Fruit fly (Drosophila melanogaster) Kc167 (cell line): ENCODE data around the gene CG34282.

Source experiments
- Myc ChIP-seq: fragments of >200 bp; optimal IDR thresholded peaks from 2 replicates; lab custom pipeline; 2017; ENCODE audit warnings: missing external identifiers
- Sin3A ChIP-seq: fragments of >200 bp; optimal IDR thresholded peaks from 2 replicates; lab custom pipeline; 2018; ENCODE audit warnings: missing external identifiers
- h ChIP-seq: fragments of >200 bp; optimal IDR thresholded peaks from 3 replicates; lab custom pipeline; 2018; ENCODE audit warnings: missing external identifiers
- insv ChIP-seq: fragments of >200 bp; optimal IDR thresholded peaks from 3 replicates; lab custom pipeline; 2018; ENCODE audit warnings: missing external identifiers
- psq ChIP-seq: fragments of >200 bp; optimal IDR thresholded peaks from 2 replicates; lab custom pipeline; 2017; ENCODE audit warnings: missing external identifiers
- ttk ChIP-seq: sonication (Bioruptor generic); optimal IDR thresholded peaks from 2 replicates; lab custom pipeline; 2017; ENCODE audit warnings: missing external identifiers

Gene CG34282

DNA sequence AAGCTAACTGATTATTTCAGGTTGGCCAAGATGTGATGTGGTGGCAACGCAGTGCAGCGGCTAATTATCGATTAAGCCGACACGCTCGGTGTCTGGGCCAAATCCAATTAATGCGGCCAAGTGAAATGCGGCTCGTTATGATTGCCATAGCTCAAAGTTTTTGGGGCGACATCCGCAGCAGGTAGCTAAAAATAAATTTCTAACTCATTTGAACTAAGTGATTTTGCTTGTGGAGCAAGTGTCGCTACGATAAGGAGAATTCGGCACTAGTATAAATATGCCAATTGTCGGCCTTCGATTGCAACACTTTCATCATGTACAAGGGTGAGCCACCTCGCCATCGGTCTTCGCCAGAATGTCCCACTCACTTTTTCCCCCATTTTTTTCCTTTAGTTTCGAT, at the start of gene CG34282:
Gene CG34282, plus strand, starts transcription at position 301 of the 400 bp plus-strand sequence.
- TF ChIP-seq Sin3A (lab: Kevin White, UChicago) (no peak), ttk (no peak), h (no peak), insv (lab: Kevin White, UChicago) (no peak), Myc (lab: Kevin White, UChicago) (no peak), psq (lab: Kevin White, UChicago) (no peak)

DNA sequence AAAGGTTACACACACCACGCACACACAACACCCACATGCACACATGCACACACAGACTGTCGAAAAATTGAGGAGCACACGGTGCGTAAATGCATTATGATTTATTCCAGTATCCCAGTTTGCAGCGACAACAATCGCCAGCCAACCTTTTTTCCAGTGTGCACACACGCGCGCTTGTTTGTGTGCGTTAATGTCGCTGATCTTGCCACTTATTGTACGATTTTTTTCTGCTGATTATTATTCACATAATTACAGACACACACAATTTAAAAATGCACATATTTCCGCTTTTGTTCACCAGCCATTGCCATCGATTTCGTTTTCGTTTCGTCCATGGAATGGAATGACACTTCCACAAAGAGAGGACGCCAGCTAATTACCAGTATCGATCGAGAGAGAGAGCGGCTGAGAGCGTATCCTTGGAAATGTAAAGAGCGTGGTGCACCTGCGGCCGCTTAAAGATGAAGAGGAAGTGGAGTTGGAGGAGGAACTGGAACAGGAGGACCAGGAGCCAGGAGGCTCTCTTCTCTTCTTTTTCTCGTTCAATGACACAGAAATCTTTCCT, 36.6 kb upstream of the CG34282 start:
- no peak for TF ChIP-seq ttk
- no peak for TF ChIP-seq h
- no peak for TF ChIP-seq Sin3A (lab: Kevin White, UChicago)

DNA sequence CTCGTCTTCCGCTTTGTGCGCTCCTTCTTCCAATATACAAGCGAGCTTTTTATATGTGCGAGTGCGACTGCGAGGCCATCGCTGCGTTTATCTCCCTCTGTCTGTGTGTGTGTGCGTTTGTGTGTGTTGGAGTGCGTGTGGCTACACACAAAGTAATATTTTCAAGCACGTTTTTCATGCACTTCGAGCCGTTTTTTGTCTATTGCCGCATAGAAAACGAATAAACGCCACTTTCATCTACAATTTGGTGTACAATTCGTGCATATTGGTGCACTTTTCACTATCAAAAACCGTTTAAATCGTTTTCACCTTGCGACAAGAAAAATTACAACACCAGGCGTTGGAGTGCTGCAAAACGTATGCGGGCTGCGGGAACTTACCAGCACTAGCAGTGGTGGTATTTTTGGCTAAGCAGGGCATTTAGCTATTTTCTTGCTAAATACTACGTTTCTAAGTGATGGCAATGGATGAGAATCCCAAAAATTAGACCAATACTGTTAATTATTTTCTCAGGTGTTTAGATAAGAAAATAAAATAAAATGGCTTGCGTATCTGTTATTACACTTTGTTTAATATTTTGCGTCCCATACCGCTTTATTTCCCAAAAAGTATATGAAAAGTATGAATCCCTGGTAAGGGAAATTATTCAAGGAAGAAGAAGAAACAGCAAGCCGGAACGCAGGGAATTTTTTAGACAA, 36.0 kb upstream of the CG34282 start, which contains the start of the genes CG31224 and CstF64:
Gene CG31224, minus strand, starts transcription at position 365 of the 698 bp plus-strand sequence.
Gene CstF64, plus strand, starts transcription at position 674 of the 698 bp plus-strand sequence.
- TF ChIP-seq h, result no peak
- TF ChIP-seq ttk, result no peak
- no peak for TF ChIP-seq Myc (lab: Kevin White, UChicago)
- no peak for TF ChIP-seq insv (lab: Kevin White, UChicago)
- no peak for TF ChIP-seq Sin3A (lab: Kevin White, UChicago)
- TF ChIP-seq psq (lab: Kevin White, UChicago), result no peak

DNA sequence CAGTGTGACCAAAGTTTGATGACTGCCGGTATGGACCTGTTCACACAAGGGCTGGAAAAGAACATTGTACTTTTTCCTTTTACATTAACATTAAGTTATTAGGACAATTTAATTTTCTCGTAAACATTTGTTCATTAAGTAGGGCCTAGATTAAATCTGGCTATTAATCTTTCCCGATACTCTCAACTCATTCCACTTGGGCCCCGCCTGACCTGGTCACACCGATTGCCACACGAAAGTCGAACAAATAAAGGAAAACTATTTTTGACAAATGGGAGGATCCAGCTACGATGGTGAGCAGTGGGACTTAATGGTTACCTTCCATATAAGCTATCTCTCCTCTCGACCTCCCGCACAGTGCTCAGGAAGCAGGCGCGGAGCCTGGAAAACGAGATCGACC, 31.5 kb upstream of the CG34282 start, which contains the start of the genes Cpsf73 and Gos28:
Gene Cpsf73, minus strand, starts transcription at position 28 of the 400 bp plus-strand sequence.
Gene Gos28, plus strand, starts transcription at position 214 of the 400 bp plus-strand sequence.
- TF ChIP-seq h (no peak), psq (lab: Kevin White, UChicago) (no peak), insv (lab: Kevin White, UChicago) (no peak), Sin3A (lab: Kevin White, UChicago) (no peak), ttk (no peak), Myc (lab: Kevin White, UChicago) (no peak)

DNA sequence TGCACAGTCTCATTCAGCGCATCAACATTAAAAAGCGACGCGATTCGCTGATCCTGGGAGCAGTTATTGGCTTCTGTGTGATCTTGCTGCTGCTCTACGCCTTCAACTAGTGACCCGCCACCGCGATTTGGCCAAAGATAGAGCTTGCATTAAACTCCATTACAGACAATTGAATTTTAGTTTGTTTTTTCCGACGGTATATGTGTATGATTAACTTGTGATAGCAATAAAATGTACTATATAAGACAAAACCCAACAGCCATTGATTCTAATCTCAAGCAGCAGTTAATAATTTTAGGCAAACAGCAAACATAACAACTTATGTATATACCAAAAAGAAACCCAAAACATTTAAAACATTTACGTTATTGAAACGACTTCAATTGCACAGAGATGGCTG, 30.0 kb upstream of the CG34282 start, which contains the start of gene CG31231:
Gene CG31231, plus strand, starts transcription at position 301 of the 400 bp plus-strand sequence.
- no peak for TF ChIP-seq psq (lab: Kevin White, UChicago)
- TF ChIP-seq Sin3A (lab: Kevin White, UChicago), result no peak
- TF ChIP-seq insv (lab: Kevin White, UChicago), result no peak
- TF ChIP-seq h, result no peak
- no peak for TF ChIP-seq Myc (lab: Kevin White, UChicago)
- TF ChIP-seq ttk, result no peak

DNA sequence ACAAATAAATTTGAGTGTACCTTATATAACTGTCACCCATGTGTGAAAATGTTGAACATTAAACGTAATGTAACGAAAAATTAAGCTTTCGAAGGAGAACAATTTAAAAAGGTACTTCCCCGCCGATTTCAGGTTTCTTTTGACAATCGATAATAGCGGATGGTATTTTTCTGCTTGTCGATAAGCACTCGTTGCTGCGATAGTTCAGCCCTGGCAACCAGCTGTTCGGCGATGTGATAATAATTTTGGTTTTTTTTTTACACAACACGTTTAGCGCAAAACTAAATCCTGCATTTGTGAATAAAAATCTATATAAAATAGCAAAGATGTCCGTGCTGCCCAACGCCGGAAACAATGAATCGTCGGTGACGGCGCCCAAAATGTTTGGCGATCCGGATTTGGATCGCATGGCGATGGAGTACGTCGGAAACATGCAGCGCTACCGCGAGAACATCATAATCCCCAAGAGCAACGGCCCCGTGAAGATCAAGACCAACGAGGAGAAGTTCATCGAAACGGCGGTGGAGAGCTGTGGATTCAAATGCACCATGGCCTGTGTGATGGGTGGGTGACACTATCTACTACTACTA, 27.3 kb upstream of the CG34282 start, which contains the start of gene CG31229:
Gene CG31229, plus strand, starts transcription at position 194 of the 590 bp plus-strand sequence.
- TF ChIP-seq Myc (lab: Kevin White, UChicago) (no peak), h (no peak), insv (lab: Kevin White, UChicago) (no peak), Sin3A (lab: Kevin White, UChicago) (no peak), ttk (no peak)

DNA sequence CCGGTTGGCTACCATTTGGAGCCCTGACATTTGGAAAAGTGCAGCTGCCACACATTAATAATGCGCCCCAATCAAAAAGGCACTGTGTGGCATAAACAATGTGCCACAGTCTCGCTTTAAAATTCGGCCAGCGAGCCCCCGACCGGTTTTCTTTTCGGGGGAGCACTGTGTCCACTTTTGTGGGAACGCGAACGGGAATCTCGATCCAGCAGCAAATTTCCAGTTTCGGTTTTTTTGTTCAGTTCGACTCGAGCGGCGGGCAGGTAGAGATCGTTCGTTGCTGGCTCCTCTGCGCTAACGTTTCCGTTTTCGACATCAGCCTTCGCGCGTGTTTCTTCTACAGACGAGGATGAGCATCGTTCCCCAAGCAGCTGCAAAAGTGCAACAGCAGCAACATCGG, 25.9 kb upstream of the CG34282 start, which contains the start of gene CG7702:
Gene CG7702, plus strand, starts transcription at position 239 of the 400 bp plus-strand sequence.
- TF ChIP-seq Myc (lab: Kevin White, UChicago) (no peak), ttk (no peak), h (no peak), psq (lab: Kevin White, UChicago) (no peak), insv (lab: Kevin White, UChicago) (no peak)

DNA sequence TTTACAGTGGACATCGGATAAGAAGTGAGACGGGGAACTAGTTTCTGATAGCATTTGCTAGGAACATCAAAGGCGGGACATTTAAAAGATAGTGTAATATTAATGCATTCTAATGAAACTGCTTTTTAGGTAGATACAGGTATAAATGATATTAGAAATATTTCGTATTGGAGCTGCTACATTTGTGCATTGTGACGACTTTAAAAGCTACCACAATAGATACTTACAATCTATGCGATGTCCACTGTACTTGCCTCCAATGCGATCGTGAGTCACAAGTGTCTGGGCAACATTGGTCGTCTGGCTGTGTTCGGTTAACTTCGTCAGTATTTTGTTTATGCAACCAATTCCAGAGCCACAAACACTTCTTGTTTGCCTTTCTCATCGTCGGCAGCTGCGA, 25.2 kb upstream of the CG34282 start:
- TF ChIP-seq psq (lab: Kevin White, UChicago) (no peak), Sin3A (lab: Kevin White, UChicago) (no peak), insv (lab: Kevin White, UChicago) (no peak), h (no peak), Myc (lab: Kevin White, UChicago) (no peak), ttk (no peak)

DNA sequence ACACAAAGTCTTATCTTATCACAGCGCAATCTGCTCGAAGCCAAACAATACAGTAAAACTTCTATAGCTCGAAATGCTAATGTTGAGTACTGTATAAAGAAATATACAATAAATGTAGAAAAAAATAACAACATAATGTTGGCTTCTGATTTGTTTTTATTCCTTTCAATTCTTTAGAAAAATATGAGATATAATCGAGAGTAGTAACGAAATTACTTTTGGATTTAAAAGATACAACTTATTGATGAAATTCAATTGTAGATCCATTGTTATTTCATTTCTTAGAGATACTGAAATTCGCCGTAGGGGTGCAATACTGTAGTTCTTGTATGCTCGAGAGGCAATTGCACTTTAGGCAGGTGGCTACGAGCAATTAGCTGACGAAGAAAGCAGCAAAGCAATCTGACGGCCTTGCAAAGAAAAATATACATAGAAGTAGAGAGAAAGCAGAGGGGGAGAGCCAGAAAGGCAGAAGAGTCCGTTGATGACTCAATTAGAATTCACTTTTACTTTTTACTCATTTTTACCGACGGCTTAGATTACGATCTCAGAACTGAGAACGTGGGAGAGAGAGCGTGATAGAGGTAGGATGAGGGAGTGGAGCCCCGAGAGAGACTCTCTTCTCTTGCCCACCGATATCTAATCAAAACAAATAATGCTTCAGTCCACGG, 24.5 kb upstream of the CG34282 start:
- TF ChIP-seq Myc (lab: Kevin White, UChicago), result no peak
- TF ChIP-seq Sin3A (lab: Kevin White, UChicago), result no peak
- no peak for TF ChIP-seq ttk
- TF ChIP-seq psq (lab: Kevin White, UChicago), result no peak
- TF ChIP-seq h, result no peak
- no peak for TF ChIP-seq insv (lab: Kevin White, UChicago)

DNA sequence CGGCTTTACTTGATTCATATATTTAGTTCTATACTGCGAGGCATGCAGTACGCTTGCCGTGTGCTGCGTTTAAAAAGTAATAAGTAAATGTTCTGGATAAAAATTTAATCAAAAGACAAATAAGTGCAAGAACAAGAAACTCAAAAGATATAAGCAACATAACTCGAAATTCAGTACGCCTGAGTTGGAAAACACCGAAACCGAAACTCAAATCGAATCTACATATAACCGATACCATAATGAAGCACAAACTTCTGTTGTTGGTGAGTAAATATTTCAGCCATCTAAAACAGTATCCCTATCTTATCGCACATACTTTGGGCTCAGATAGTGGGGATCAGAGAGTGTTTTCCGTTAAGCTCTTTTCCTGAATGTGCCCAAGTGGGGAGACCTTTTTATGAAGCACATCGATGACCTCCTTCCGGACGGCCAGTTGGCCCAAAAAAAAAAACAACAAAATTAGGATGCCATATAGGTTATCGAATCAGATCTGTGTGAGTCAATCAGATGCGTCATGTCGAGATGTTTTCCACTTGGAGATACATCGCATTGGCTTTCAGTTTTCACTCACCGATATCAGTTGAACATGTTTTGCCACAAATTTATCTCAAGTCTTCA, 23.8 kb upstream of the CG34282 start, which contains the start of gene CG31230:
Gene CG31230, plus strand, starts transcription at position 568 of the 618 bp plus-strand sequence.
- TF ChIP-seq Myc (lab: Kevin White, UChicago) (no peak), ttk (no peak), psq (lab: Kevin White, UChicago) (no peak), h (no peak), insv (lab: Kevin White, UChicago) (no peak), Sin3A (lab: Kevin White, UChicago) (no peak)

DNA sequence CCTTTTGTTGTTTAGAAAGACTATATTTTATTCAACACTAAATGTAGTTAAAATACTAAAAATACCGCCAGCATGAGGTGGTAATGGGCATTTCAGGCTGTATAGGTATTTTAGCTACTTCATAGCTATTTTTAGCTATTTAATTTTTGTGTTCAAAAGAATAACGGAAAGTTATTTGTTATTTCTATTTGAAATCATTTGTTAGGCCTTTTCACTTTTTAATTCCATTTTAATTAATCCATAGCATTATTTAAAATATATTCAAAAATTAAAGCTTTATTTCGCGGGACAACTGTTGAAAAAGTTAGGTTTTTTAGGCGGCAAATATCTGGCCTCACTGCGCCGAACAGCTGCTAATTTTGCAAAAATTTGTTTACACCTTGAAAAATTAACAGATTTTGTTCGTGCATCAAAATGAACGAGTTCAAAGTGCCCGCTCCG, 17.5 kb upstream of the CG34282 start, which contains the start of the genes dind and CG7706:
Gene dind, minus strand, starts transcription at position 40 of the 441 bp plus-strand sequence.
Gene CG7706, plus strand, starts transcription at position 319 of the 441 bp plus-strand sequence.
- no peak for TF ChIP-seq Sin3A (lab: Kevin White, UChicago)
- TF ChIP-seq psq (lab: Kevin White, UChicago), result no peak
- no peak for TF ChIP-seq insv (lab: Kevin White, UChicago)
- no peak for TF ChIP-seq ttk
- no peak for TF ChIP-seq h
- no peak for TF ChIP-seq Myc (lab: Kevin White, UChicago)
